Worm (Caenorhabditis elegans) whole organism, young adult: Measurements from ENCODE around the gene B0034.7.

ENCODE experiments used
- F57C9.4 ChIP-seq: sonication (generic microtip); optimal IDR thresholded peaks from 2 replicates; lab custom pipeline; 2017; ENCODE audit warnings: mild to moderate bottlenecking, missing genetic modification characterization, missing compliant biosample characterization
- T26A5.8 ChIP-seq: sonication (generic microtip); optimal IDR thresholded peaks from 2 replicates; lab custom pipeline; 2016; ENCODE audit warnings: missing genetic modification characterization, missing compliant biosample characterization
- ZK185.1 ChIP-seq: sonication (generic microtip); optimal IDR thresholded peaks from 2 replicates; lab custom pipeline; 2016; ENCODE audit warnings: mild to moderate bottlenecking, missing genetic modification characterization, missing compliant biosample characterization; ENCODE audit not compliant: poor library complexity, severe bottlenecking
- ama-1 ChIP-seq, 3 experiments: fragments of 150-350 bp in 1 of 3; sonication (generic microtip) in 2 of 3; optimal IDR thresholded peaks; 2 replicates each; lab custom pipeline; 2014 to 2018; ENCODE audit warnings: missing biosample characterization in 2 of 3, missing genetic modification characterization in 2 of 3, missing genetic modification reagents in 2 of 3
- attf-3 ChIP-seq: fragments of 200-800 bp; sonication (Bioruptor generic); conservative IDR thresholded peaks from 2 replicates; pipeline ENCODE4 v1.3.6; 2022; ENCODE audit warnings: missing genetic modification reagents, missing genetic modification characterization, missing compliant biosample characterization
- hsf-1 ChIP-seq: fragments of 200-800 bp; sonication (Bioruptor generic); IDR thresholded peaks from 2 replicates; pipeline ENCODE4 v1.3.6; 2022; ENCODE audit warnings: missing genetic modification reagents, missing genetic modification characterization, missing compliant biosample characterization
- lin-35 ChIP-seq, 3 experiments: fragments of 150-350 bp in 2 of 3; sonication (generic microtip) in 1 of 3; optimal IDR thresholded peaks; 2 replicates each; lab custom pipeline; 2014 to 2018; ENCODE audit warnings: missing biosample characterization in 3 of 3, missing genetic modification characterization in 3 of 3, missing genetic modification reagents in 3 of 3
- nfyb-1 ChIP-seq: fragments of 200-800 bp; sonication (Bioruptor generic); IDR thresholded peaks from 2 replicates; pipeline ENCODE4 v1.3.6; 2022; ENCODE audit warnings: missing genetic modification reagents, missing genetic modification characterization, missing compliant biosample characterization
- pbrm-1 ChIP-seq: fragments of 200-800 bp; sonication (Bioruptor generic); IDR thresholded peaks from 2 replicates; pipeline ENCODE4 v1.3.6; 2022; ENCODE audit warnings: missing genetic modification reagents, missing genetic modification characterization, missing compliant biosample characterization
- pha-4 ChIP-seq: fragments of 150-350 bp; sonication (generic microtip); optimal IDR thresholded peaks from 2 replicates; lab custom pipeline; 2014; ENCODE audit warnings: missing biosample characterization, missing genetic modification reagents, missing genetic modification characterization
- sea-2 ChIP-seq: fragments of 200-800 bp; sonication (Bioruptor generic); IDR thresholded peaks from 2 replicates; pipeline ENCODE4 v1.3.6; 2022; ENCODE audit warnings: missing genetic modification characterization, missing compliant biosample characterization
- snpc-4 ChIP-seq, 5 experiments: fragments of 150-350 bp in 1 of 5; sonication (generic microtip) in 4 of 5; optimal IDR thresholded peaks; 2 replicates each; lab custom pipeline; 2014 to 2018; ENCODE audit warnings: missing genetic modification characterization in 5 of 5, missing biosample characterization in 3 of 5, antibody characterized with exemption in 2 of 5, mild to moderate bottlenecking in 2 of 5, missing compliant biosample characterization in 2 of 5, missing genotype in 2 of 5, moderate library complexity in 2 of 5, missing genetic modification reagents in 1 of 5
- zfh-2 ChIP-seq: fragments of 200-800 bp; sonication (Bioruptor generic); conservative IDR thresholded peaks from 2 replicates; pipeline ENCODE4 v1.3.6; 2022; ENCODE audit warnings: missing genetic modification reagents, missing genetic modification characterization, missing compliant biosample characterization
- ztf-22 ChIP-seq: fragments of 200-800 bp; sonication (Bioruptor generic); optimal IDR thresholded peaks from 2 replicates; lab custom pipeline; 2018; ENCODE audit warnings: mild to moderate bottlenecking, missing genetic modification characterization, moderate library complexity, missing compliant biosample characterization

DNA sequence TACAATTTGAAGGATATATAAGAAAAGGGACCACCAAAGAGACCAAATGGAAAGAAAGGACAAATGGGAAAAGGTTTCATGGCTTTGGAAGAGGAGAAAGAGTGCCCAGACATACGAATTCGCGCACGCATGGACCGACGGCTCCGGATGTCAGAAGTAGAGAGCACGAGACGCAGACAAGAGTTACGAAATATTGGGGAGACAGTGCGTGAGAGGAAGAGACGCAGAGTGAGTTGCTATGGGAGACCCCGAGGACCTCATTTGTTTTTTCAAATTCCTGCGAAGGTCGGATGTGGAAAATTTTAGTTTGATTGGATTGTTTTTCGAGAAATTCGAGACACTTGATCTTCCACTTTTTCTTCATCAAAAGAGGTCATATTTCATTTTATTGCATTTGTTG is 5.2 kb downstream of the B0034.7 start:
- TF ChIP-seq hsf-1 (GFP tag; lab: Robert Waterston, UW), result no peak
- no peak for TF ChIP-seq lin-35 (GFP tag; optimal IDR thresholded peaks at IDR 0.05; lab: Kevin White, UChicago)
- no peak for TF ChIP-seq attf-3 (GFP tag; lab: Robert Waterston, UW)
- no peak for TF ChIP-seq F57C9.4 (tag; lab: Kevin White, UChicago)
- TF ChIP-seq snpc-4 (GFP tag; optimal IDR thresholded peaks at IDR 0.05; lab: Kevin White, UChicago), result no peak
- TF ChIP-seq snpc-4 (tag; optimal IDR thresholded peaks at IDR 0.05; lab: Kevin White, UChicago), result no peak
- no peak for TF ChIP-seq zfh-2
- no peak for TF ChIP-seq ama-1 (optimal IDR thresholded peaks at IDR 0.05; lab: Kevin White, UChicago)
- TF ChIP-seq ama-1 (GFP tag; optimal IDR thresholded peaks at IDR 0.05; lab: Kevin White, UChicago), result no peak
- TF ChIP-seq ztf-22 (GFP tag; lab: Kevin White, UChicago), result no peak
- TF ChIP-seq pbrm-1 (GFP tag; lab: Robert Waterston, UW), result no peak
- no peak for TF ChIP-seq pha-4 (tag; lab: Kevin White, UChicago)
- TF ChIP-seq T26A5.8 (tag; lab: Kevin White, UChicago), result no peak
- TF ChIP-seq ZK185.1 (tag; lab: Kevin White, UChicago), result no peak
- no peak for TF ChIP-seq nfyb-1 (GFP tag; lab: Robert Waterston, UW)
- no peak for TF ChIP-seq sea-2 (GFP tag; lab: Robert Waterston, UW)
